Worm (Caenorhabditis elegans) whole organism, L1 larva: ENCODE results near the gene lin-3.

Experiments used
- C04F5.9 ChIP-seq: sonication (generic microtip); optimal IDR thresholded peaks from 2 replicates; lab custom pipeline; 2016; ENCODE audit warnings: missing genetic modification characterization, missing compliant biosample characterization
- C34B4.2 ChIP-seq: sonication (generic microtip); optimal IDR thresholded peaks from 2 replicates; lab custom pipeline; 2017; ENCODE audit warnings: mild to moderate bottlenecking, missing genetic modification characterization, missing compliant biosample characterization
- blmp-1 ChIP-seq: fragments of 150-350 bp; optimal IDR thresholded peaks from 2 replicates; lab custom pipeline; 2014; ENCODE audit warnings: missing biosample characterization, missing genetic modification characterization
- ceh-63 ChIP-seq: fragments of 200-800 bp; sonication (Bioruptor generic); optimal IDR thresholded peaks from 2 replicates; lab custom pipeline; 2018; ENCODE audit warnings: mild to moderate bottlenecking, missing genetic modification characterization, missing compliant biosample characterization
- ceh-8 ChIP-seq: fragments of 200-800 bp; sonication (Bioruptor generic); optimal IDR thresholded peaks from 2 replicates; lab custom pipeline; 2018; ENCODE audit warnings: mild to moderate bottlenecking, missing genetic modification characterization, moderate library complexity, missing compliant biosample characterization
- ceh-88 ChIP-seq: fragments of 200-800 bp; sonication (Bioruptor generic); IDR thresholded peaks from 2 replicates; pipeline ENCODE4 v1.3.6; 2022; ENCODE audit warnings: missing genetic modification characterization, missing compliant biosample characterization
- dpl-1 ChIP-seq, 3 experiments: fragments of 150-350 bp in 2 of 3; sonication (generic microtip) in 1 of 3; optimal IDR thresholded peaks; 2 replicates each; lab custom pipeline; 2014 to 2017; ENCODE audit warnings: missing biosample characterization in 3 of 3, missing genetic modification characterization in 3 of 3, missing genetic modification reagents in 3 of 3
- efl-1 ChIP-seq, 4 experiments: fragments of 150-350 bp; optimal IDR thresholded peaks in 3 of 4; peaks in 1 of 4; 1 replicate in 1 of 4; 2 replicates in 3 of 4; lab custom pipeline; 2014; ENCODE audit warnings: missing biosample characterization in 2 of 4, missing genetic modification characterization in 2 of 4, missing genetic modification reagents in 2 of 4
- elt-3 ChIP-seq, 6 experiments: fragments of 150-350 bp in 1 of 6; sonication (generic microtip); optimal IDR thresholded peaks; 2 replicates each; lab custom pipeline; 2017 to 2018; ENCODE audit warnings: missing biosample characterization in 6 of 6, missing genetic modification characterization in 6 of 6, inconsistent platforms in 1 of 6
- fkh-10 ChIP-seq: sonication (generic microtip); optimal IDR thresholded peaks from 2 replicates; lab custom pipeline; 2017; ENCODE audit warnings: missing biosample characterization, missing genetic modification reagents, missing genetic modification characterization
- fkh-4 ChIP-seq: sonication (generic microtip); optimal IDR thresholded peaks from 2 replicates; lab custom pipeline; 2016; ENCODE audit warnings: missing compliant biosample characterization, missing genetic modification characterization, borderline replicate concordance
- fkh-8 ChIP-seq: sonication (generic microtip); optimal IDR thresholded peaks from 2 replicates; lab custom pipeline; 2016; ENCODE audit warnings: mild to moderate bottlenecking, missing genetic modification characterization, missing compliant biosample characterization
- fos-1 ChIP-seq: fragments of 150-350 bp; optimal IDR thresholded peaks from 2 replicates; lab custom pipeline; 2014; ENCODE audit warnings: missing biosample characterization, missing genetic modification characterization
- grh-1 ChIP-seq: fragments of 200-800 bp; sonication (Bioruptor generic); IDR thresholded peaks from 2 replicates; pipeline ENCODE4 v1.3.6; 2022; ENCODE audit warnings: missing genetic modification reagents, missing genetic modification characterization, missing compliant biosample characterization
- hlh-4 ChIP-seq: sonication (generic microtip); optimal IDR thresholded peaks from 2 replicates; lab custom pipeline; 2016; ENCODE audit warnings: mild to moderate bottlenecking, missing genetic modification characterization, missing compliant biosample characterization
- isw-1 ChIP-seq: fragments of 200-800 bp; sonication (Bioruptor generic); IDR thresholded peaks from 2 replicates; pipeline ENCODE4 v1.3.6; 2022; ENCODE audit warnings: missing genetic modification characterization, missing compliant biosample characterization
- lin-14 ChIP-seq: fragments of 200-800 bp; sonication (Bioruptor generic); optimal IDR thresholded peaks from 2 replicates; lab custom pipeline; 2018; ENCODE audit warnings: mild to moderate bottlenecking, missing genetic modification characterization, moderate library complexity, missing compliant biosample characterization
- lsy-2 ChIP-seq, 2 experiments: fragments of 150-350 bp; optimal IDR thresholded peaks; 2 replicates each; lab custom pipeline; 2014; ENCODE audit warnings: missing biosample characterization in 2 of 2, missing genetic modification characterization in 2 of 2
- mab-9 ChIP-seq: fragments of 200-800 bp; sonication (Bioruptor generic); IDR thresholded peaks from 2 replicates; pipeline ENCODE4 v1.3.6; 2022; ENCODE audit warnings: missing genetic modification reagents, missing genetic modification characterization, missing compliant biosample characterization
- mdl-1 ChIP-seq, 2 experiments: fragments of 150-350 bp; optimal IDR thresholded peaks; 2 replicates each; lab custom pipeline; 2014 to 2017; ENCODE audit warnings: missing biosample characterization in 2 of 2, missing genetic modification characterization in 2 of 2, inconsistent platforms in 1 of 2
- mef-2 ChIP-seq: fragments of 150-350 bp; optimal IDR thresholded peaks from 2 replicates; lab custom pipeline; 2014; ENCODE audit warnings: missing biosample characterization, missing genetic modification characterization
- nhr-28 ChIP-seq: fragments of 150-350 bp; optimal IDR thresholded peaks from 2 replicates; lab custom pipeline; 2014; ENCODE audit warnings: missing biosample characterization, missing genetic modification characterization
- nhr-47 ChIP-seq: sonication (generic microtip); optimal IDR thresholded peaks from 2 replicates; lab custom pipeline; 2016; ENCODE audit warnings: mild to moderate bottlenecking, missing genetic modification characterization, moderate library complexity, missing compliant biosample characterization
- nhr-71 ChIP-seq: sonication (generic microtip); optimal IDR thresholded peaks from 2 replicates; lab custom pipeline; 2016; ENCODE audit warnings: mild to moderate bottlenecking, missing genetic modification characterization, moderate library complexity, missing compliant biosample characterization
- nhr-84 ChIP-seq: sonication (generic microtip); optimal IDR thresholded peaks from 2 replicates; lab custom pipeline; 2017; ENCODE audit warnings: missing biosample characterization, missing genetic modification characterization
- nhr-85 ChIP-seq: sonication (generic microtip); peaks from one replicate; lab custom pipeline; 2016; ENCODE audit warnings: missing genetic modification characterization, inconsistent platforms, missing compliant biosample characterization
- pag-3 ChIP-seq: sonication (generic microtip); optimal IDR thresholded peaks from 2 replicates; lab custom pipeline; 2017; ENCODE audit warnings: missing genetic modification characterization, mild to moderate bottlenecking, missing compliant biosample characterization, antibody characterized with exemption, borderline replicate concordance; ENCODE audit not compliant: insufficient read depth
- skn-1 ChIP-seq: fragments of 150-350 bp; optimal IDR thresholded peaks from 2 replicates; lab custom pipeline; 2014; ENCODE audit warnings: missing biosample characterization, missing genetic modification characterization
- snu-23 ChIP-seq: sonication (generic microtip); optimal IDR thresholded peaks from 2 replicates; lab custom pipeline; 2016; ENCODE audit warnings: missing genetic modification characterization, missing compliant biosample characterization
- sox-4 ChIP-seq: sonication (generic microtip); optimal IDR thresholded peaks from 2 replicates; lab custom pipeline; 2016; ENCODE audit warnings: missing genetic modification characterization, missing compliant biosample characterization
- sptf-1 ChIP-seq: fragments of 150-350 bp; optimal IDR thresholded peaks from 2 replicates; lab custom pipeline; 2014; ENCODE audit warnings: missing biosample characterization, missing genetic modification characterization
- swsn-7 ChIP-seq: sonication (generic microtip); optimal IDR thresholded peaks from 2 replicates; lab custom pipeline; 2016; ENCODE audit warnings: missing genetic modification characterization, missing compliant biosample characterization
- tlp-1 ChIP-seq: fragments of 150-350 bp; optimal IDR thresholded peaks from 2 replicates; lab custom pipeline; 2014; ENCODE audit warnings: missing biosample characterization, missing genetic modification characterization
- unc-30 ChIP-seq: sonication (generic microtip); optimal IDR thresholded peaks from 2 replicates; lab custom pipeline; 2017; ENCODE audit warnings: missing biosample characterization, missing genetic modification characterization
- unc-62 ChIP-seq: fragments of 150-350 bp; optimal IDR thresholded peaks from 2 replicates; lab custom pipeline; 2014; ENCODE audit warnings: missing biosample characterization, missing genetic modification reagents, missing genetic modification characterization
- vab-15 ChIP-seq: sonication (generic microtip); optimal IDR thresholded peaks from 2 replicates; lab custom pipeline; 2017; ENCODE audit warnings: missing genotype, mild to moderate bottlenecking, missing genetic modification characterization, missing compliant biosample characterization
- xbp-1 ChIP-seq: sonication (generic microtip); optimal IDR thresholded peaks from 2 replicates; lab custom pipeline; 2016; ENCODE audit warnings: missing genetic modification characterization, missing compliant biosample characterization
- zip-4 ChIP-seq: fragments of 200-800 bp; sonication (Bioruptor generic); optimal IDR thresholded peaks from 2 replicates; lab custom pipeline; 2018; ENCODE audit warnings: mild to moderate bottlenecking, missing genetic modification characterization, moderate library complexity, missing compliant biosample characterization
- ztf-4 ChIP-seq: fragments of 150-350 bp; optimal IDR thresholded peaks from 2 replicates; lab custom pipeline; 2014; ENCODE audit warnings: missing biosample characterization, missing genetic modification characterization

Gene lin-3

DNA sequence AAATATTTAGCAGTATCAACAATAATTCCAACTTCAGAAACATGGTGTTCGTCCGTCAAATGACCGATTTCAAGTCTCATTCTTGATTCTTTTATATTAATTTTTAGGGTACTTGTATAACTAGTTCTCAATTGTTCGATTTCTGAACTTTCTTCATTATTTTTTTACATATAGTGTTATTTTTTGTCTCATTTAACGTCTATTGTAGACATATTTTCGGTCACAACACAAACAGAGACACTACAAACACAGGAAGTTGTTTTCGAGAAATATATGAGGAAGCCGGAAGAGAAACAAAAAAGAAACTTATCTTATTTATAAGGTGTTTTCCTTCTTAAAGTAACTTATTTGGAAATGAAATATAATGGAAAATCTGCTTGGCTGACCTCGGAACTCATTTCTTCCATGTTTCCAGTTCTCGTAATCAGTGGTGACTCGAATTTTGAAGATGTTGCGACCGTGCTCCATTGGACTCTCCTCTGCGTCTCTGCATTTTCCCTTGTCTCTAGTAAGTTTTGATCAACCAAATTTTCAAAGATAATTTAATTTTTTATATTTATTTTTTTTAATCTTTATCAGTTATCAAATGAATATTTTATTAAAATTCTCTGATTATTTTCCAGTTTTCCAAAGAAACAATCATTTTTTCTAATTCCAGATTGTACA lies at the start of gene lin-3, which contains the start of gene F36H1.12:
lin-3 (plus strand) TSS at position 657 of the 666 bp plus-strand sequence.
F36H1.12 (minus strand) TSS at position 51 of the 666 bp plus-strand sequence.
- TF ChIP-seq C34B4.2 (tag; lab: Kevin White, UChicago) (no peak), unc-30 (tag; lab: Kevin White, UChicago) (no peak), nhr-84 (tag; lab: Kevin White, UChicago) (no peak), fkh-4 (tag; lab: Kevin White, UChicago) (no peak), vab-15 (tag; lab: Kevin White, UChicago) (no peak), hlh-4 (tag; lab: Kevin White, UChicago) (no peak), blmp-1 (tag; lab: Kevin White, UChicago) (no peak), mef-2 (tag; lab: Kevin White, UChicago) (no peak), sox-4 (tag; lab: Kevin White, UChicago) (no peak), nhr-85 (tag; lab: Kevin White, UChicago) (no peak), tlp-1 (tag; lab: Kevin White, UChicago) (no peak), mdl-1 (tag; optimal IDR thresholded peaks at IDR 0.05; lab: Kevin White, UChicago) (no peak), nhr-28 (no peak), C04F5.9 (tag; lab: Kevin White, UChicago) (no peak), snu-23 (GFP tag; lab: Kevin White, UChicago) (no peak), grh-1 (no peak), fkh-10 (no peak), nhr-47 (tag; lab: Kevin White, UChicago) (no peak), ceh-63 (GFP tag; lab: Kevin White, UChicago) (no peak)

DNA sequence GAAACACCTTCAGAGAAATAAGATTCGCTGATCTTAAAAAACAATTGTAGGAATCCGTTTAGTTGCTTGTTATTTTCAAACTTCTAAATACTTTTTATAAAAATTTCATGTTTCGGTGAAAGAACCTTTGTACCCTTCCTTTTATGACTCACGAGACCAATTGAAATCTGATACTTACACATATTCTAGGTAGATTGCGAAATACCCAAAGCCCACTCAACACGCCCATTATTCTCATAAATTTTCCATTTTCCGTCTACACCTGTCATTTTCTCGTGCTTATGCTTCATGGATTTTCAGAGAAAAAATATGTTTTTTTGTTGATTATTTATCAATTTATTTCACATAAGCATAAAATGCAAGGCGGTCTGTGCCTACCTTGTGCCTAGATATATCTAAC lies 47.7 kb upstream of the lin-3 start:
- TF ChIP-seq fkh-8 (tag; lab: Kevin White, UChicago) (peak; percentile 76), lsy-2 (tag; optimal IDR thresholded peaks at IDR 0.05; lab: Kevin White, UChicago) (peak in 1 of 2 experiments; percentile 9), pag-3 (no peak), lin-14 (peak; percentile 44), nhr-47 (tag; lab: Kevin White, UChicago) (no peak), efl-1 (optimal IDR thresholded peaks at IDR 0.05; lab: Kevin White, UChicago) (no peak), efl-1 (GFP tag; optimal IDR thresholded peaks at IDR 0.05 in 1 of 2; lab: Kevin White, UChicago) (no peak), ceh-88 (GFP tag; lab: Robert Waterston, UW) (no peak), ztf-4 (tag; lab: Kevin White, UChicago) (no peak), skn-1 (tag; lab: Kevin White, UChicago) (peak; percentile 63), unc-62 (GFP tag; lab: Kevin White, UChicago) (no peak), elt-3 (tag; optimal IDR thresholded peaks at IDR 0.05; lab: Kevin White, UChicago) (no peak), nhr-85 (tag; lab: Kevin White, UChicago) (peak; percentile 6), nhr-71 (tag; lab: Kevin White, UChicago) (peak; percentile 50), nhr-28 (no peak), xbp-1 (tag; lab: Kevin White, UChicago) (no peak), zip-4 (GFP tag; lab: Kevin White, UChicago) (peak; percentile 60), isw-1 (GFP tag; lab: Robert Waterston, UW) (0 out of 2 replicates have a peak, but pooled peaks have one; percentile 3), ceh-8 (GFP tag; lab: Kevin White, UChicago) (no peak), sptf-1 (no peak), dpl-1 (GFP tag; optimal IDR thresholded peaks at IDR 0.05; lab: Kevin White, UChicago) (no peak), vab-15 (tag; lab: Kevin White, UChicago) (no peak), mab-9 (GFP tag; lab: Robert Waterston, UW) (no peak)

DNA sequence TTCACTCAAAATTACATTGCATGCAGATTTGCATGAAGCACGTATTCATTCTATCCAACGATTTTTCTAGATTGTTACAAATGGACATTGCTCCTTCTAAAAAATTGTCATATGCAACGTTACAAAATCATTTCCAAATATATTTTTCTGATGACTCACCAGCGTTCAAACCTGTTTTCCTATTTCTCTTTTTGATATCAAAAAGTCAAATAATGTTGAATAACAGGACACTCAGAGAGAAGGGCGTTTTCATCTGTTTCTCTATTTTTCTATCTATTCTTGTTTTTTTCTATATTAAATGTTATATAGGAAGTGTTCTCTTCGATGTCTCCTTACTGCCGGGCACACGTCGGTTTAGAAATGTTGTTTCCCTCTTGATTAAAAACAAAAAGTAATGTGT lies 47.2 kb upstream of the lin-3 start:
- peak; percentile 29 for TF ChIP-seq fos-1
- TF ChIP-seq blmp-1 (tag; lab: Kevin White, UChicago): peak; percentile 9
- TF ChIP-seq elt-3 (tag; optimal IDR thresholded peaks at IDR 0.05; lab: Kevin White, UChicago): peak in 1 of 6 experiments; percentile 30
- peak; percentile 11 for TF ChIP-seq lin-14
- no peak for TF ChIP-seq swsn-7 (tag; lab: Kevin White, UChicago)
